Fruit fly (Drosophila melanogaster): ENCODE results near the gene CG13058.
A peak's percentile ranks its signal among the peaks of the same experiment; 100 is the strongest.

The CG13058 gene

DNA sequence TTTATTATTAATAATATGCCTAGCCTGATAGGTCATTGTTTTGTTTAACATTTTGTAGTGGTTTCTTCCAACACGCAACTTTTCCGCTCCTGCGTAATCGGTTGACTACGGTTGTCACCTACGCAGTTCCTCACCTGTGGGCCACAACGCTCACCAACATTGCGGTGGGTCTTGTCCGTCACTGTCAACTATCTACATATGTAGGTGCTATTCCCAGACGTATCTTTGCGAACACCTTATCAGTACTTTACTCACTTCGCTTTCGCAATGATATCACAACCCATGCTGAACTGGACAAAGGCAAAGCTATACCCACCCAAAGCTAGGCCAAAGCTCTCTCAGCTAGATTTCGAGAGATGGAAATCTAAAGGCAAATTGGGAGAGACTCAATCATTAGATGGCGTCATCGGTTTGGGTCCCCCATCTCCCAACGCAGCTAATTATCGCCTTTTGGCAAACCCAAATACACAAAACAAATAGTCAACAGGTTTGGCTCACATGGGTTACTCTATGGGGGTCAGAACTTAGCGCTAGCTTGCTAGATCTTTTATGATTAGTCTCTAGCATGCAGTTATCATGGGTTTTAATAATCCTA, 27.6 kb downstream of the CG13058 start (continued):
- no peak for TF ChIP-seq grau (tag; optimal IDR thresholded peaks at IDR 0.05)
- no peak for TF ChIP-seq Hmr (GFP tag; optimal IDR thresholded peaks at IDR 0.05)
- 0 out of 3 replicates have a peak, but pooled peaks have one; percentile 15 for TF ChIP-seq Dbx (GFP tag; IDR thresholded peaks at IDR 0.05)
- TF ChIP-seq CG31224 (GFP tag; IDR thresholded peaks at IDR 0.05) = peak; percentile 74
- TF ChIP-seq Pdp1 (GFP tag; optimal IDR thresholded peaks at IDR 0.05) = peak in 1 of 2 experiments; percentile 49
- TF ChIP-seq slbo (GFP tag; IDR thresholded peaks at IDR 0.05) = no peak
- TF ChIP-seq fru (optimal IDR thresholded peaks at IDR 0.05) = no peak
- TF ChIP-seq D (optimal IDR thresholded peaks at IDR 0.05) = no peak
- no peak for TF ChIP-seq D (GFP tag; optimal IDR thresholded peaks at IDR 0.05)
- no peak for TF ChIP-seq Sry-δ (GFP tag; optimal IDR thresholded peaks at IDR 0.05)
- TF ChIP-seq GATAe (GFP tag; conservative IDR thresholded peaks at IDR 0.05) = 0 out of 2 replicates have a peak, but pooled peaks have one; percentile 15
- no peak for TF ChIP-seq psq (GFP tag; optimal IDR thresholded peaks at IDR 0.05)
- no peak for TF ChIP-seq cato (GFP tag; optimal IDR thresholded peaks at IDR 0.05; ENCODE audit: borderline replicate concordance)
- no peak for TF ChIP-seq nom (GFP tag; optimal IDR thresholded peaks at IDR 0.05)
- TF ChIP-seq Hand (GFP tag; optimal IDR thresholded peaks at IDR 0.05) = peak; percentile 4
- TF ChIP-seq cwo (GFP tag; optimal IDR thresholded peaks at IDR 0.05) = no peak
- TF ChIP-seq sisA (GFP tag; IDR thresholded peaks at IDR 0.05) = no peak
- TF ChIP-seq cg (GFP tag; optimal IDR thresholded peaks at IDR 0.05) = no peak
- TF ChIP-seq CG3995 (GFP tag; optimal IDR thresholded peaks at IDR 0.05) = no peak
- TF ChIP-seq Elba2 (GFP tag; optimal IDR thresholded peaks at IDR 0.05) = no peak
- TF ChIP-seq Spps (tag; optimal IDR thresholded peaks at IDR 0.05) = no peak
- TF ChIP-seq peb (GFP tag; IDR thresholded peaks at IDR 0.05) = no peak
- no peak for TF ChIP-seq nmo (GFP tag; optimal IDR thresholded peaks at IDR 0.05)
- TF ChIP-seq jigr1 (GFP tag; IDR thresholded peaks at IDR 0.05) = no peak
- TF ChIP-seq CG11695 (GFP tag; IDR thresholded peaks at IDR 0.05) = 0 out of 3 replicates have a peak, but pooled peaks have one; percentile 24
- no peak for TF ChIP-seq sima (GFP tag; optimal IDR thresholded peaks at IDR 0.05)
- 0 out of 2 replicates have a peak, but pooled peaks have one; percentile 17 for TF ChIP-seq CG10321 (GFP tag; IDR thresholded peaks at IDR 0.05)
- no peak for TF ChIP-seq CG9817 (tag; optimal IDR thresholded peaks at IDR 0.05)
- TF ChIP-seq Ada2b (GFP tag; IDR thresholded peaks at IDR 0.05) = no peak
- no peak for TF ChIP-seq crol (GFP tag; IDR thresholded peaks at IDR 0.05)
- no peak for TF ChIP-seq chif (GFP tag; optimal IDR thresholded peaks at IDR 0.05)
- no peak for TF ChIP-seq CG15011 (GFP tag; optimal IDR thresholded peaks at IDR 0.05)
- no peak for TF ChIP-seq eyg (GFP tag; optimal IDR thresholded peaks at IDR 0.05)
- peak; percentile 68 for TF ChIP-seq grn (GFP tag; optimal IDR thresholded peaks at IDR 0.05)
- TF ChIP-seq Meics (GFP tag; optimal IDR thresholded peaks at IDR 0.05) = peak; percentile 25
- no peak for TF ChIP-seq CG12769 (tag; optimal IDR thresholded peaks at IDR 0.05)
- no peak for TF ChIP-seq CG4707 (GFP tag; optimal IDR thresholded peaks at IDR 0.05)
- TF ChIP-seq CG10543 (GFP tag; optimal IDR thresholded peaks at IDR 0.05) = peak; percentile 11
- TF ChIP-seq CG8478 (optimal IDR thresholded peaks at IDR 0.05) = no peak
- no peak for TF ChIP-seq CG3163 (GFP tag; optimal IDR thresholded peaks at IDR 0.05)
- TF ChIP-seq CG9727 (GFP tag; optimal IDR thresholded peaks at IDR 0.05) = no peak
- TF ChIP-seq CG8388 (GFP tag; optimal IDR thresholded peaks at IDR 0.05) = no peak
- TF ChIP-seq Poxn (GFP tag; IDR thresholded peaks at IDR 0.05) = no peak
- TF ChIP-seq Trl (optimal IDR thresholded peaks at IDR 0.05) = peak in 1 of 2 experiments; percentile 53
- TF ChIP-seq Trl (GFP tag; optimal IDR thresholded peaks at IDR 0.05) = no peak
- no peak for TF ChIP-seq Bteb2 (GFP tag; optimal IDR thresholded peaks at IDR 0.05)
- TF ChIP-seq gfzf (GFP tag; optimal IDR thresholded peaks at IDR 0.05) = no peak
- no peak for TF ChIP-seq Gsc (GFP tag; IDR thresholded peaks at IDR 0.05)
- TF ChIP-seq CG7963 (GFP tag; IDR thresholded peaks at IDR 0.05; ENCODE audit: partially characterized antibody) = no peak
- peak; percentile 25 for TF ChIP-seq Fer1 (GFP tag; optimal IDR thresholded peaks at IDR 0.05)
- no peak for TF ChIP-seq fd102C (GFP tag; optimal IDR thresholded peaks at IDR 0.05)
- TF ChIP-seq CG11093 (GFP tag; IDR thresholded peaks at IDR 0.05) = no peak

Measured in whole organism, embryonic.